Worm (Caenorhabditis elegans) whole organism, L4 larva: ENCODE data around the gene Y113G7A.13.
A peak's percentile ranks its signal among the peaks of the same experiment; 100 is the strongest.

Experiments used
- F44E2.7 ChIP-seq: fragments of 200-800 bp; sonication (Bioruptor generic); IDR thresholded peaks from 2 replicates; pipeline ENCODE4 v2.1.2; 2022; ENCODE audit warnings: missing genetic modification characterization, missing compliant biosample characterization
- T26A8.4 ChIP-seq: fragments of 200-800 bp; sonication (Bioruptor generic); IDR thresholded peaks from 2 replicates; pipeline ENCODE4 v1.3.6; 2022; ENCODE audit warnings: missing genetic modification characterization, missing compliant biosample characterization
- Y5F2A.4 ChIP-seq: fragments of 200-800 bp; sonication (Bioruptor generic); optimal IDR thresholded peaks from 2 replicates; lab custom pipeline; 2018; ENCODE audit warnings: mild to moderate bottlenecking, missing genetic modification characterization, missing compliant biosample characterization
- Y75B8A.6 ChIP-seq: fragments of 200-800 bp; sonication (Bioruptor generic); IDR thresholded peaks from 2 replicates; pipeline ENCODE4 v1.3.6; 2022; ENCODE audit warnings: missing genetic modification reagents, missing genetic modification characterization, missing compliant biosample characterization
- ZK337.2 ChIP-seq: fragments of 200-800 bp; sonication (Bioruptor generic); IDR thresholded peaks from 2 replicates; pipeline ENCODE4 v1.3.6; 2022; ENCODE audit warnings: missing genetic modification reagents, missing genetic modification characterization, missing compliant biosample characterization
- ZK546.5 ChIP-seq, 2 experiments: sonication (generic microtip); optimal IDR thresholded peaks; 2 replicates each; lab custom pipeline; 2017; ENCODE audit warnings: missing biosample characterization in 2 of 2, missing genetic modification characterization in 2 of 2
- aha-1 ChIP-seq: fragments of 150-350 bp; peaks from one replicate; lab custom pipeline; 2014; ENCODE audit warnings: missing biosample characterization, missing genetic modification characterization
- aly-2 ChIP-seq: sonication (generic microtip); optimal IDR thresholded peaks from 2 replicates; lab custom pipeline; 2018; ENCODE audit warnings: missing biosample characterization, missing genetic modification characterization
- ama-1 ChIP-seq: fragments of 150-350 bp; optimal IDR thresholded peaks from 2 replicates; lab custom pipeline; 2014; ENCODE audit warnings: inconsistent platforms, mixed read lengths
- ceh-20 ChIP-seq: fragments of 200-800 bp; sonication (Bioruptor generic); IDR thresholded peaks from 2 replicates; pipeline ENCODE4 v1.3.6; 2022; ENCODE audit warnings: missing genetic modification reagents, missing genetic modification characterization, missing compliant biosample characterization
- ces-1 ChIP-seq: fragments of 150-350 bp; sonication (generic microtip); optimal IDR thresholded peaks from 4 replicates; lab custom pipeline; 2014; ENCODE audit warnings: missing biosample characterization, missing genetic modification reagents, missing genetic modification characterization
- cey-2 ChIP-seq: sonication (generic microtip); optimal IDR thresholded peaks from 3 replicates; lab custom pipeline; 2017; ENCODE audit warnings: missing genetic modification characterization, mild to moderate bottlenecking, missing compliant biosample characterization, antibody characterized with exemption, borderline replicate concordance; ENCODE audit not compliant: insufficient read depth
- daf-12 ChIP-seq: fragments of 150-350 bp; optimal IDR thresholded peaks from 2 replicates; lab custom pipeline; 2014; ENCODE audit warnings: missing biosample characterization, missing genetic modification reagents, missing genetic modification characterization
- daf-16 ChIP-seq, 3 experiments: sonication (generic microtip); optimal IDR thresholded peaks; 2 replicates each; lab custom pipeline; 2016 to 2017; ENCODE audit warnings: missing genetic modification characterization in 3 of 3, missing genetic modification reagents in 3 of 3, mild to moderate bottlenecking in 2 of 3, missing compliant biosample characterization in 2 of 3, missing biosample characterization in 1 of 3, moderate library complexity in 1 of 3
- dmd-6 ChIP-seq: fragments of 200-800 bp; sonication (Bioruptor generic); IDR thresholded peaks from 2 replicates; pipeline ENCODE4 v1.3.6; 2022; ENCODE audit warnings: missing genetic modification reagents, missing genetic modification characterization, missing compliant biosample characterization
- dmd-9 ChIP-seq: fragments of 200-800 bp; sonication (Bioruptor generic); IDR thresholded peaks from 2 replicates; pipeline ENCODE4 v1.3.6; 2022; ENCODE audit warnings: missing genetic modification reagents, missing genetic modification characterization, missing compliant biosample characterization
- dpl-1 ChIP-seq: fragments of 150-350 bp; optimal IDR thresholded peaks from 2 replicates; lab custom pipeline; 2014; ENCODE audit warnings: missing biosample characterization, missing genetic modification reagents, missing genetic modification characterization
- dve-1 ChIP-seq: sonication (generic microtip); optimal IDR thresholded peaks from 2 replicates; lab custom pipeline; 2017; ENCODE audit warnings: antibody characterized with exemption, mild to moderate bottlenecking, missing genetic modification characterization, missing compliant biosample characterization; ENCODE audit not compliant: insufficient read depth
- egl-27 ChIP-seq: sonication (generic microtip); optimal IDR thresholded peaks from 3 replicates; lab custom pipeline; 2017; ENCODE audit warnings: missing biosample characterization, missing genetic modification reagents, missing genetic modification characterization
- gei-8 ChIP-seq: fragments of 200-800 bp; sonication (Bioruptor generic); optimal IDR thresholded peaks from 2 replicates; lab custom pipeline; 2018; ENCODE audit warnings: mild to moderate bottlenecking, missing genetic modification characterization, missing compliant biosample characterization
- hlh-11 ChIP-seq: fragments of 200-800 bp; sonication (Bioruptor generic); optimal IDR thresholded peaks from 2 replicates; lab custom pipeline; 2018; ENCODE audit warnings: mild to moderate bottlenecking, missing genetic modification characterization, missing compliant biosample characterization
- hlh-30 ChIP-seq: sonication (generic microtip); optimal IDR thresholded peaks from 2 replicates; lab custom pipeline; 2017; ENCODE audit warnings: antibody characterized with exemption, mild to moderate bottlenecking, missing genetic modification characterization, missing compliant biosample characterization; ENCODE audit not compliant: insufficient read depth
- jun-1 ChIP-seq: fragments of 150-350 bp; optimal IDR thresholded peaks from 2 replicates; lab custom pipeline; 2014; ENCODE audit warnings: missing biosample characterization, missing genetic modification reagents, missing genetic modification characterization
- lin-1 ChIP-seq: fragments of 200-800 bp; sonication (Bioruptor generic); IDR thresholded peaks from 2 replicates; pipeline ENCODE4 v1.3.6; 2022; ENCODE audit warnings: missing genetic modification reagents, missing genetic modification characterization, missing compliant biosample characterization
- lin-38 ChIP-seq: fragments of 200-800 bp; sonication (Bioruptor generic); IDR thresholded peaks from 2 replicates; pipeline ENCODE4 v1.3.6; 2022; ENCODE audit warnings: missing genetic modification reagents, missing genetic modification characterization, missing compliant biosample characterization
- lsy-2 ChIP-seq, 2 experiments: fragments of 150-350 bp in 1 of 2; sonication (generic microtip) in 1 of 2; optimal IDR thresholded peaks; 2 replicates each; lab custom pipeline; 2014 to 2017; ENCODE audit warnings: missing biosample characterization in 2 of 2, missing genetic modification characterization in 2 of 2
- madf-9 ChIP-seq: fragments of 200-800 bp; sonication (Bioruptor generic); conservative IDR thresholded peaks from 2 replicates; pipeline ENCODE4 v1.3.6; 2022; ENCODE audit warnings: missing genetic modification reagents, missing genetic modification characterization, missing compliant biosample characterization
- mdt-29 ChIP-seq: fragments of 200-800 bp; sonication (Bioruptor generic); IDR thresholded peaks from 2 replicates; pipeline ENCODE4 v1.3.6; 2022; ENCODE audit warnings: missing genetic modification reagents, missing genetic modification characterization, missing compliant biosample characterization
- nhr-102 ChIP-seq: sonication (generic microtip); optimal IDR thresholded peaks from 2 replicates; lab custom pipeline; 2016; ENCODE audit warnings: mild to moderate bottlenecking, missing genetic modification characterization, moderate library complexity, missing compliant biosample characterization
- nhr-237 ChIP-seq: sonication (generic microtip); optimal IDR thresholded peaks from 2 replicates; lab custom pipeline; 2017; ENCODE audit warnings: missing biosample characterization, missing genetic modification characterization
- nhr-25 ChIP-seq: sonication (generic microtip); optimal IDR thresholded peaks from 2 replicates; lab custom pipeline; 2017; ENCODE audit warnings: missing genetic modification characterization, mild to moderate bottlenecking, missing compliant biosample characterization, antibody characterized with exemption, moderate library complexity, borderline replicate concordance; ENCODE audit not compliant: insufficient read depth
- nhr-28 ChIP-seq: fragments of 150-350 bp; optimal IDR thresholded peaks from 2 replicates; lab custom pipeline; 2014; ENCODE audit warnings: missing biosample characterization, missing genetic modification characterization
- nhr-42 ChIP-seq: fragments of 200-800 bp; sonication (Bioruptor generic); IDR thresholded peaks from 2 replicates; pipeline ENCODE4 v1.3.6; 2022; ENCODE audit warnings: missing genetic modification characterization, missing compliant biosample characterization
- nhr-48 ChIP-seq: sonication (generic microtip); optimal IDR thresholded peaks from 2 replicates; lab custom pipeline; 2016; ENCODE audit warnings: mild to moderate bottlenecking, missing genetic modification characterization, missing compliant biosample characterization
- nhr-6 ChIP-seq: fragments of 150-350 bp; optimal IDR thresholded peaks from 2 replicates; lab custom pipeline; 2014; ENCODE audit warnings: missing biosample characterization, missing genetic modification characterization
- nhr-77 ChIP-seq: fragments of 150-350 bp; optimal IDR thresholded peaks from 2 replicates; lab custom pipeline; 2014; ENCODE audit warnings: missing biosample characterization, missing genetic modification characterization
- pha-4 ChIP-seq, 2 experiments: fragments of 150-350 bp in 1 of 2; fragments of 200-800 bp in 1 of 2; sonication (Bioruptor generic) in 1 of 2; IDR thresholded peaks in 1 of 2; optimal IDR thresholded peaks in 1 of 2; 2 replicates each; pipeline versions ENCODE4 v1.3.6 to Lab custom; 2014 to 2022; ENCODE audit warnings: missing genetic modification characterization in 2 of 2, missing genetic modification reagents in 2 of 2, missing biosample characterization in 1 of 2, missing compliant biosample characterization in 1 of 2
- php-3 ChIP-seq: fragments of 200-800 bp; sonication (Bioruptor generic); IDR thresholded peaks from 2 replicates; pipeline ENCODE4 v1.3.6; 2022; ENCODE audit warnings: missing genetic modification reagents, missing genetic modification characterization, missing compliant biosample characterization
- pqm-1 ChIP-seq: sonication (generic microtip); optimal IDR thresholded peaks from 2 replicates; lab custom pipeline; 2017; ENCODE audit warnings: missing biosample characterization, missing genetic modification characterization
- saeg-2 ChIP-seq: fragments of 200-800 bp; sonication (Bioruptor generic); IDR thresholded peaks from 2 replicates; pipeline ENCODE4 v1.3.6; 2022; ENCODE audit warnings: missing genetic modification reagents, missing genetic modification characterization, missing compliant biosample characterization
- spr-3 ChIP-seq: fragments of 200-800 bp; sonication (Bioruptor generic); optimal IDR thresholded peaks from 2 replicates; lab custom pipeline; 2018; ENCODE audit warnings: mild to moderate bottlenecking, missing genetic modification characterization, missing compliant biosample characterization
- tra-1 ChIP-seq: fragments of 200-800 bp; sonication (Bioruptor generic); IDR thresholded peaks from 2 replicates; pipeline ENCODE4 v1.3.6; 2022; ENCODE audit warnings: missing genetic modification reagents, missing genetic modification characterization, missing compliant biosample characterization
- zfp-2 ChIP-seq: sonication (generic microtip); optimal IDR thresholded peaks from 2 replicates; lab custom pipeline; 2016; ENCODE audit warnings: mild to moderate bottlenecking, missing genetic modification characterization, missing compliant biosample characterization
- zfp-3 ChIP-seq: fragments of 200-800 bp; sonication (Bioruptor generic); conservative IDR thresholded peaks from 2 replicates; pipeline ENCODE4 v1.3.6; 2022; ENCODE audit warnings: missing genetic modification reagents, missing genetic modification characterization, missing compliant biosample characterization
- ztf-11 ChIP-seq: fragments of 150-350 bp; optimal IDR thresholded peaks from 2 replicates; lab custom pipeline; 2014; ENCODE audit warnings: missing biosample characterization, missing genetic modification characterization
- ztf-7 ChIP-seq: fragments of 150-350 bp; optimal IDR thresholded peaks from 2 replicates; lab custom pipeline; 2014; ENCODE audit warnings: missing biosample characterization, missing genetic modification characterization

Y113G7A.13 gene

ce11 chrV:20164059-20164892 lies 16.3 kb downstream of the Y113G7A.13 start, which contains the start of gene F19B2.5:
TSS of gene F19B2.5 (minus strand) at chrV:20164165.
- TF ChIP-seq saeg-2: peak; percentile 87; the same call in 1 of the 2 replicates
- TF ChIP-seq Y75B8A.6 (GFP tag; lab: Robert Waterston, UW): 0 out of 2 replicates have a peak, but pooled peaks have one; percentile 20
- TF ChIP-seq F44E2.7: 0 out of 2 replicates have a peak, but pooled peaks have one; percentile 73
- TF ChIP-seq dve-1 (tag; lab: Kevin White, UChicago): peak; percentile 97
- no peak for TF ChIP-seq egl-27
- TF ChIP-seq nhr-77 (tag; lab: Kevin White, UChicago): peak; percentile 49
- TF ChIP-seq madf-9 (GFP tag; lab: Robert Waterston, UW): 0 out of 2 replicates have a peak, but pooled peaks have one; percentile 13
- peak; percentile 25 for TF ChIP-seq nhr-6
- TF ChIP-seq dpl-1 (GFP tag; lab: Kevin White, UChicago): peak; percentile 26
- peak; percentile 62; the same call in 1 of the 2 replicates for TF ChIP-seq lin-1 (GFP tag; lab: Robert Waterston, UW)
- TF ChIP-seq pha-4 (GFP tag; IDR thresholded peaks at IDR 0.05; lab: Robert Waterston, UW): 0 out of 2 replicates have a peak, but pooled peaks have one; percentile 50
- TF ChIP-seq pha-4 (tag; optimal IDR thresholded peaks at IDR 0.05; lab: Kevin White, UChicago): no peak
- TF ChIP-seq php-3 (GFP tag; lab: Robert Waterston, UW): peak; percentile 97
- TF ChIP-seq gei-8 (GFP tag; lab: Kevin White, UChicago): peak; percentile 60
- peak; percentile 62 for TF ChIP-seq nhr-28 (tag; lab: Kevin White, UChicago)
- peak; percentile 74 for TF ChIP-seq T26A8.4 (GFP tag; lab: Robert Waterston, UW)
- TF ChIP-seq nhr-48: peak; percentile 79
- peak; percentile 88 for TF ChIP-seq hlh-11 (tag; lab: Kevin White, UChicago)
- no peak for TF ChIP-seq ZK337.2 (GFP tag; lab: Robert Waterston, UW)
- TF ChIP-seq mdt-29 (GFP tag; lab: Robert Waterston, UW): peak; percentile 100
- TF ChIP-seq zfp-2 (tag; lab: Kevin White, UChicago): no peak
- TF ChIP-seq aha-1 (tag; lab: Kevin White, UChicago): peak; percentile 92
- no peak for TF ChIP-seq aly-2 (tag; lab: Kevin White, UChicago)
- peak; percentile 89 for TF ChIP-seq ceh-20
- TF ChIP-seq dmd-6 (GFP tag; lab: Robert Waterston, UW): peak; percentile 83
- peak in 1 of 2 experiments; percentile 53 for TF ChIP-seq lsy-2 (tag; optimal IDR thresholded peaks at IDR 0.05; lab: Kevin White, UChicago)
- peak; percentile 93 for TF ChIP-seq nhr-102
- peak; percentile 88 for TF ChIP-seq ama-1 (lab: Kevin White, UChicago)
- TF ChIP-seq lin-38: no peak; the same call in 1 of the 2 replicates
- peak; percentile 49; the same call in 1 of the 2 replicates for TF ChIP-seq dmd-9 (GFP tag; lab: Robert Waterston, UW)
- peak; percentile 25 for TF ChIP-seq ztf-7 (tag; lab: Kevin White, UChicago)
- no peak for TF ChIP-seq ces-1 (GFP tag; lab: Kevin White, UChicago)
- 0 out of 2 replicates have a peak, but pooled peaks have one; percentile 53 for TF ChIP-seq nhr-42
- TF ChIP-seq zfp-3 (GFP tag; lab: Robert Waterston, UW): peak; percentile 73; the same call in 1 of the 2 replicates
- TF ChIP-seq pqm-1 (tag; lab: Kevin White, UChicago): peak; percentile 11
- no peak for TF ChIP-seq nhr-237 (tag; lab: Kevin White, UChicago)
- TF ChIP-seq jun-1 (tag; lab: Kevin White, UChicago): peak; percentile 66
- no peak for TF ChIP-seq ZK546.5 (tag; optimal IDR thresholded peaks at IDR 0.05; lab: Kevin White, UChicago)
- TF ChIP-seq ztf-11: no peak
- TF ChIP-seq hlh-30 (tag; lab: Kevin White, UChicago): peak; percentile 69
- peak; percentile 90; the same call in 1 of the 2 replicates for TF ChIP-seq tra-1 (GFP tag; lab: Robert Waterston, UW)
- no peak for TF ChIP-seq nhr-25 (tag; lab: Kevin White, UChicago)
- no peak for TF ChIP-seq daf-12 (tag; lab: Kevin White, UChicago)
- TF ChIP-seq Y5F2A.4 (GFP tag; lab: Kevin White, UChicago): no peak
- TF ChIP-seq cey-2 (tag; lab: Kevin White, UChicago): no peak
- peak in 1 of 2 experiments; percentile 97 for TF ChIP-seq daf-16 (GFP tag; optimal IDR thresholded peaks at IDR 0.05; lab: Kevin White, UChicago)
- TF ChIP-seq daf-16 (tag; optimal IDR thresholded peaks at IDR 0.05; lab: Kevin White, UChicago): peak; percentile 99
- TF ChIP-seq spr-3 (GFP tag; lab: Kevin White, UChicago): no peak
